Fruit fly (Drosophila melanogaster) whole organism, embryonic: Measurements from ENCODE around the gene CG43897.

Experiments
- ATbp ChIP-seq: fragments of 200-800 bp; sonication (Bioruptor generic); optimal IDR thresholded peaks from 2 replicates; lab custom pipeline; 2017; ENCODE audit warnings: missing biosample characterization, mild to moderate bottlenecking, missing genetic modification characterization, missing genetic modification reagents
- Blimp-1 ChIP-seq: fragments of 200-800 bp; sonication (Bioruptor generic); optimal IDR thresholded peaks from 3 replicates; lab custom pipeline; 2018; ENCODE audit warnings: missing biosample characterization, missing genetic modification characterization, mild to moderate bottlenecking, moderate library complexity, missing genetic modification reagents
- CG10274 ChIP-seq: fragments of 200-800 bp; sonication (Bioruptor generic); optimal IDR thresholded peaks from 3 replicates; lab custom pipeline; 2017; ENCODE audit warnings: missing biosample characterization, mild to moderate bottlenecking, missing genetic modification characterization
- CG10431 ChIP-seq: fragments of 200-800 bp; sonication (Bioruptor generic); optimal IDR thresholded peaks from 3 replicates; lab custom pipeline; 2018; ENCODE audit warnings: missing biosample characterization, mild to moderate bottlenecking, missing genetic modification characterization
- CG10959 ChIP-seq: fragments of 200-800 bp; sonication (Bioruptor generic); IDR thresholded peaks from 2 replicates; pipeline ENCODE4 v1.3.6; 2022; ENCODE audit warnings: missing biosample characterization, missing genetic modification characterization
- CG1233 ChIP-seq: fragments of 200-800 bp; sonication (Bioruptor generic); optimal IDR thresholded peaks from 4 replicates; lab custom pipeline; 2018; ENCODE audit warnings: missing biosample characterization, mild to moderate bottlenecking, missing genetic modification characterization
- CG12391 ChIP-seq: fragments of 200-800 bp; sonication (Bioruptor generic); optimal IDR thresholded peaks from 3 replicates; lab custom pipeline; 2018; ENCODE audit warnings: missing biosample characterization, mild to moderate bottlenecking, missing genetic modification characterization, moderate library complexity
- CG14050 ChIP-seq: fragments of 200-800 bp; sonication (Bioruptor generic); IDR thresholded peaks from 3 replicates; pipeline ENCODE4 v1.3.6; 2022; ENCODE audit warnings: missing biosample characterization, missing genetic modification characterization
- CG15011 ChIP-seq: fragments of 200-800 bp; sonication (Bioruptor generic); optimal IDR thresholded peaks from 3 replicates; lab custom pipeline; 2018; ENCODE audit warnings: missing biosample characterization, mild to moderate bottlenecking, missing genetic modification characterization
- CG16779 ChIP-seq: fragments of 200-800 bp; sonication (Bioruptor generic); IDR thresholded peaks from 2 replicates; pipeline ENCODE4 v1.3.6; 2022; ENCODE audit warnings: missing biosample characterization, missing genetic modification characterization
- CG17829 ChIP-seq: fragments of 200-800 bp; optimal IDR thresholded peaks from 2 replicates; lab custom pipeline; 2019; ENCODE audit warnings: missing biosample characterization, mild to moderate bottlenecking, missing genetic modification characterization, moderate library complexity
- CG18619 ChIP-seq: fragments of 200-800 bp; sonication (Bioruptor generic); optimal IDR thresholded peaks from 3 replicates; lab custom pipeline; 2017; ENCODE audit warnings: missing biosample characterization, mild to moderate bottlenecking, missing genetic modification characterization
- CG2202 ChIP-seq: fragments of 200-800 bp; sonication (Bioruptor generic); optimal IDR thresholded peaks from 2 replicates; lab custom pipeline; 2018; ENCODE audit warnings: missing biosample characterization, mild to moderate bottlenecking, missing genetic modification characterization
- CG3065 ChIP-seq: fragments of 200-800 bp; sonication (Bioruptor generic); optimal IDR thresholded peaks from 2 replicates; lab custom pipeline; 2016; ENCODE audit warnings: missing biosample characterization, missing genetic modification characterization
- CG31388 ChIP-seq: fragments of 200-800 bp; sonication (Bioruptor generic); optimal IDR thresholded peaks from 2 replicates; lab custom pipeline; 2016; ENCODE audit warnings: missing biosample characterization, missing genetic modification characterization
- CG3995 ChIP-seq: fragments of 200-800 bp; sonication (Bioruptor generic); optimal IDR thresholded peaks from 3 replicates; lab custom pipeline; 2016; ENCODE audit warnings: missing biosample characterization, missing genetic modification characterization
- CG4282 ChIP-seq: fragments of 200-800 bp; sonication (Bioruptor generic); optimal IDR thresholded peaks from 2 replicates; lab custom pipeline; 2016; ENCODE audit warnings: missing biosample characterization, missing genetic modification characterization
- CG6272 ChIP-seq: fragments of 200-800 bp; sonication (Bioruptor generic); IDR thresholded peaks from 2 replicates; pipeline ENCODE4 v1.3.6; 2022; ENCODE audit warnings: missing biosample characterization, missing genetic modification characterization
- CG6689 ChIP-seq: fragments of 200-800 bp; sonication (Bioruptor generic); IDR thresholded peaks from 2 replicates; pipeline ENCODE4 v1.3.6; 2022; ENCODE audit warnings: missing biosample characterization, missing genetic modification characterization
- CG7839 ChIP-seq: fragments of 200-800 bp; sonication (Bioruptor generic); optimal IDR thresholded peaks from 3 replicates; lab custom pipeline; 2018; ENCODE audit warnings: missing biosample characterization, mild to moderate bottlenecking, missing genetic modification characterization, moderate library complexity
- CG8290 ChIP-seq, 3 experiments: fragments of 200-800 bp; sonication (Bioruptor generic); optimal IDR thresholded peaks; 2 replicates each; lab custom pipeline; 2016 to 2019; ENCODE audit warnings: missing biosample characterization in 3 of 3, missing genetic modification characterization in 3 of 3, mild to moderate bottlenecking in 2 of 3, moderate library complexity in 1 of 3
- CG9437 ChIP-seq: fragments of 200-800 bp; sonication (Bioruptor generic); optimal IDR thresholded peaks from 2 replicates; lab custom pipeline; 2018; ENCODE audit warnings: missing biosample characterization, mild to moderate bottlenecking, missing genetic modification characterization
- Chrac-16 ChIP-seq: fragments of 200-800 bp; sonication (Bioruptor generic); optimal IDR thresholded peaks from 3 replicates; lab custom pipeline; 2016; ENCODE audit warnings: missing biosample characterization, missing genetic modification characterization
- H15 ChIP-seq: fragments of 200-800 bp; sonication (Bioruptor generic); IDR thresholded peaks from 3 replicates; pipeline ENCODE4 v1.3.6; 2022; ENCODE audit warnings: missing biosample characterization, missing genetic modification characterization
- HLH4C ChIP-seq: fragments of 200-800 bp; sonication (Bioruptor generic); IDR thresholded peaks from 3 replicates; pipeline ENCODE4 v1.3.6; 2022; ENCODE audit warnings: missing biosample characterization, missing genetic modification characterization; ENCODE audit not compliant: partially characterized antibody
- Lim3 ChIP-seq: fragments of 200-800 bp; sonication (Bioruptor generic); IDR thresholded peaks from 2 replicates; pipeline ENCODE4 v1.3.6; 2022; ENCODE audit warnings: missing biosample characterization, missing genetic modification characterization
- Mad ChIP-seq: fragments of 200-800 bp; sonication (Bioruptor generic); optimal IDR thresholded peaks from 2 replicates; lab custom pipeline; 2016; ENCODE audit warnings: missing biosample characterization, missing genetic modification characterization
- NFAT ChIP-seq: fragments of 200-800 bp; sonication (Bioruptor generic); IDR thresholded peaks from 2 replicates; pipeline ENCODE4 v1.3.6; 2022; ENCODE audit warnings: missing biosample characterization, missing genetic modification characterization
- Ravus ChIP-seq: fragments of 200-800 bp; sonication (Bioruptor generic); IDR thresholded peaks from 2 replicates; pipeline ENCODE4 v1.3.6; 2022; ENCODE audit warnings: missing biosample characterization, missing genetic modification characterization
- Rx ChIP-seq: fragments of 200-800 bp; sonication (Bioruptor generic); IDR thresholded peaks from 2 replicates; pipeline ENCODE4 v1.3.6; 2022; ENCODE audit warnings: missing biosample characterization, missing genetic modification characterization
- Trl ChIP-seq, 3 experiments: fragments of >200 bp in 2 of 3; fragments of 200-800 bp in 1 of 3; sonication (Bioruptor generic) in 1 of 3; optimal IDR thresholded peaks; 2 replicates in 1 of 3; 3 replicates in 2 of 3; lab custom pipeline; 2016 to 2017; ENCODE audit warnings: missing biosample characterization in 1 of 3, missing genetic modification characterization in 1 of 3
- Vsx1 ChIP-seq: fragments of 200-800 bp; sonication (Bioruptor generic); optimal IDR thresholded peaks from 2 replicates; lab custom pipeline; 2017; ENCODE audit warnings: missing biosample characterization, mild to moderate bottlenecking, missing genetic modification characterization, missing genetic modification reagents
- Xbp1 ChIP-seq: fragments of 200-800 bp; sonication (Bioruptor generic); optimal IDR thresholded peaks from 3 replicates; lab custom pipeline; 2016; ENCODE audit warnings: missing biosample characterization, mild to moderate bottlenecking, missing genetic modification characterization
- YL-1 ChIP-seq: fragments of 200-800 bp; sonication (Bioruptor generic); optimal IDR thresholded peaks from 3 replicates; lab custom pipeline; 2017; ENCODE audit warnings: missing biosample characterization, mild to moderate bottlenecking, missing genetic modification characterization
- crp ChIP-seq, 2 experiments: fragments of 200-800 bp; sonication (Bioruptor generic); optimal IDR thresholded peaks; 2 replicates in 1 of 2; 3 replicates in 1 of 2; lab custom pipeline; 2017; ENCODE audit warnings: missing biosample characterization in 2 of 2, missing genetic modification characterization in 2 of 2, mild to moderate bottlenecking in 1 of 2, moderate library complexity in 1 of 2
- dysf ChIP-seq: fragments of 200-800 bp; sonication (Bioruptor generic); IDR thresholded peaks from 3 replicates; pipeline ENCODE4 v1.3.6; 2022; ENCODE audit warnings: missing biosample characterization, missing genetic modification characterization
- exex ChIP-seq: fragments of 200-800 bp; sonication (Bioruptor generic); optimal IDR thresholded peaks from 4 replicates; lab custom pipeline; 2018; ENCODE audit warnings: missing biosample characterization, mild to moderate bottlenecking, missing genetic modification characterization, moderate library complexity
- gcm ChIP-seq: fragments of 200-800 bp; sonication (Bioruptor generic); optimal IDR thresholded peaks from 2 replicates; lab custom pipeline; 2019; ENCODE audit warnings: missing biosample characterization, mild to moderate bottlenecking, missing genetic modification characterization, moderate library complexity
- grn ChIP-seq: fragments of 200-800 bp; sonication (Bioruptor generic); optimal IDR thresholded peaks from 3 replicates; lab custom pipeline; 2017; ENCODE audit warnings: missing biosample characterization, missing genetic modification characterization
- nerfin-2 ChIP-seq: fragments of 200-800 bp; sonication (Bioruptor generic); IDR thresholded peaks from 2 replicates; pipeline ENCODE4 v1.3.6; 2022; ENCODE audit warnings: missing biosample characterization, missing genetic modification characterization; ENCODE audit not compliant: partially characterized antibody
- oc ChIP-seq: fragments of 200-800 bp; sonication (Bioruptor generic); optimal IDR thresholded peaks from 2 replicates; lab custom pipeline; 2018; ENCODE audit warnings: missing biosample characterization, mild to moderate bottlenecking, missing genetic modification characterization, moderate library complexity
- prd ChIP-seq, 3 experiments: fragments of >200 bp in 2 of 3; fragments of 200-800 bp in 1 of 3; sonication (Bioruptor generic) in 1 of 3; optimal IDR thresholded peaks in 2 of 3; IDR thresholded peaks in 1 of 3; 2 replicates in 2 of 3; 3 replicates in 1 of 3; pipeline versions ENCODE4 v1.3.6 to Lab custom; 2017 to 2022; ENCODE audit warnings: missing biosample characterization in 1 of 3, missing genetic modification characterization in 1 of 3
- pum ChIP-seq: fragments of 200-800 bp; sonication (Bioruptor generic); optimal IDR thresholded peaks from 2 replicates; lab custom pipeline; 2016; ENCODE audit warnings: missing biosample characterization, missing genetic modification characterization
- sisA ChIP-seq: fragments of 200-800 bp; sonication (Bioruptor generic); IDR thresholded peaks from 2 replicates; pipeline ENCODE4 v1.3.6; 2022; ENCODE audit warnings: missing biosample characterization, missing genetic modification characterization
- tna ChIP-seq: fragments of 200-800 bp; sonication (Bioruptor generic); IDR thresholded peaks from 2 replicates; pipeline ENCODE4 v1.3.6; 2022; ENCODE audit warnings: missing biosample characterization, missing genetic modification characterization; ENCODE audit not compliant: partially characterized antibody
- twi ChIP-seq: fragments of 200-800 bp; optimal IDR thresholded peaks from 2 replicates; lab custom pipeline; 2019; ENCODE audit warnings: missing biosample characterization, mild to moderate bottlenecking, missing genetic modification characterization, moderate library complexity
- vfl ChIP-seq: fragments of 200-800 bp; sonication (Bioruptor generic); optimal IDR thresholded peaks from 2 replicates; lab custom pipeline; 2016; ENCODE audit warnings: missing biosample characterization, missing genetic modification characterization
- vnd ChIP-seq: fragments of 200-800 bp; sonication (Bioruptor generic); IDR thresholded peaks from 3 replicates; pipeline ENCODE4 v1.3.6; 2022; ENCODE audit warnings: missing biosample characterization, missing genetic modification characterization; ENCODE audit not compliant: partially characterized antibody

Gene CG43897

dm6 chr3L:9847420-9847977, 33.9 kb downstream of the CG43897 start (continued):
- TF ChIP-seq nerfin-2 (no peak), CG10274 (peak; percentile 24), Blimp-1 (GFP tag; lab: Kevin White, UChicago) (peak; percentile 34), oc (tag; lab: Kevin White, UChicago) (no peak), Rx (GFP tag; lab: Robert Waterston, UW) (no peak), NFAT (GFP tag; lab: Robert Waterston, UW) (peak; percentile 74), CG4282 (no peak), Ravus (GFP tag; lab: Robert Waterston, UW) (peak; percentile 18), ATbp (no peak), vfl (GFP tag; lab: Kevin White, UChicago) (no peak), tna (GFP tag; lab: Robert Waterston, UW) (no peak), Mad (GFP tag; lab: Kevin White, UChicago) (no peak), gcm (GFP tag; lab: Kevin White, UChicago) (no peak), CG2202 (tag; lab: Kevin White, UChicago) (no peak), CG10431 (GFP tag; lab: Kevin White, UChicago) (no peak), H15 (GFP tag; lab: Robert Waterston, UW) (peak; percentile 37; the same call in 1 of the 3 replicates), CG6272 (GFP tag; lab: Robert Waterston, UW) (no peak), pum (GFP tag; lab: Kevin White, UChicago) (peak; percentile 17), CG3065 (GFP tag; lab: Kevin White, UChicago) (no peak), CG6689 (GFP tag; lab: Robert Waterston, UW) (0 out of 2 replicates have a peak, but pooled peaks have one; percentile 22), dysf (GFP tag; lab: Robert Waterston, UW) (peak; percentile 57; the same call in 2 of the 3 replicates), crp (GFP tag; optimal IDR thresholded peaks at IDR 0.05; lab: Kevin White, UChicago) (no peak), Lim3 (GFP tag; lab: Robert Waterston, UW) (no peak), twi (no peak), vnd (no peak), HLH4C (no peak), CG15011 (GFP tag; lab: Kevin White, UChicago) (peak; percentile 13), exex (tag; lab: Kevin White, UChicago) (no peak), CG8290 (GFP tag; optimal IDR thresholded peaks at IDR 0.05; lab: Kevin White, UChicago) (no peak), CG8290 (tag; optimal IDR thresholded peaks at IDR 0.05; lab: Kevin White, UChicago) (peak in 1 of 2 experiments; percentile 87), CG1233 (GFP tag; lab: Kevin White, UChicago) (peak; percentile 29), CG18619 (GFP tag; lab: Kevin White, UChicago) (peak; percentile 35), CG10959 (GFP tag; lab: Robert Waterston, UW) (no peak), sisA (GFP tag; lab: Robert Waterston, UW) (peak; percentile 35; the same call in 1 of the 2 replicates), CG9437 (GFP tag; lab: Kevin White, UChicago) (peak; percentile 4), grn (GFP tag; lab: Kevin White, UChicago) (no peak), CG31388 (GFP tag; lab: Kevin White, UChicago) (no peak), CG7839 (tag; lab: Kevin White, UChicago) (peak; percentile 57), YL-1 (GFP tag; lab: Kevin White, UChicago) (no peak), Trl (optimal IDR thresholded peaks at IDR 0.05; lab: Kevin White, UChicago) (no peak), Trl (GFP tag; optimal IDR thresholded peaks at IDR 0.05; lab: Kevin White, UChicago) (no peak), Xbp1 (GFP tag; lab: Kevin White, UChicago) (peak; percentile 47), Chrac-16 (GFP tag; lab: Kevin White, UChicago) (peak; percentile 37), CG17829 (peak; percentile 9), prd (optimal IDR thresholded peaks at IDR 0.05; lab: Kevin White, UChicago) (no peak), prd (GFP tag; IDR thresholded peaks at IDR 0.05; lab: Robert Waterston, UW) (peak; percentile 52; the same call in 1 of the 3 replicates), Vsx1 (GFP tag; lab: Kevin White, UChicago) (no peak), CG3995 (GFP tag; lab: Kevin White, UChicago) (peak; percentile 18), CG16779 (0 out of 2 replicates have a peak, but pooled peaks have one; percentile 33), CG14050 (no peak), CG12391 (tag; lab: Kevin White, UChicago) (peak; percentile 19)
